Worm (Caenorhabditis elegans): ENCODE data around the gene exos-9.

ce11 chrIII:7195325-7195724 lies 2.5 kb downstream of the exos-9 start, which contains the start of gene F37C12.18:
- TF ChIP-seq ztf-1 (GFP tag; conservative IDR thresholded peaks at IDR 0.05), result no peak
- no peak for TF ChIP-seq ztf-4 (tag; optimal IDR thresholded peaks at IDR 0.05)
- TF ChIP-seq unc-62 (GFP tag; optimal IDR thresholded peaks at IDR 0.05), result no peak
- TF ChIP-seq lsy-2 (tag; optimal IDR thresholded peaks at IDR 0.05), result no peak
- TF ChIP-seq R02D3.7 (tag; optimal IDR thresholded peaks at IDR 0.05), result no peak
- no peak for TF ChIP-seq nhr-6 (tag; optimal IDR thresholded peaks at IDR 0.05)
- TF ChIP-seq aly-2 (tag; optimal IDR thresholded peaks at IDR 0.05), result no peak
- no peak for TF ChIP-seq nhr-10 (tag; optimal IDR thresholded peaks at IDR 0.05)
- no peak for TF ChIP-seq nhr-25 (tag; optimal IDR thresholded peaks at IDR 0.05)

All from whole organism, L2 larva.